Worm (Caenorhabditis elegans) whole organism, early embryonic: ENCODE data around the gene R04B5.7.

Experiments
- ama-1 ChIP-seq: fragments of 150-350 bp; optimal IDR thresholded peaks from 2 replicates; lab custom pipeline; 2014
- ets-7 ChIP-seq: sonication (generic microtip); optimal IDR thresholded peaks from 2 replicates; lab custom pipeline; 2016; ENCODE audit warnings: missing genotype, missing genetic modification characterization, missing compliant biosample characterization

ce11 chrV:10073793-10074192 lies 16.6 kb downstream of the R04B5.7 start, which contains the start of gene F57A8.6:
- TF ChIP-seq ets-7 (tag; lab: Kevin White, UChicago) = no peak
- no peak for TF ChIP-seq ama-1
